Worm (Caenorhabditis elegans) whole organism, young adult: Measurements from ENCODE around the gene frpr-2.

Experiments
- B0261.1 ChIP-seq: sonication (generic microtip); optimal IDR thresholded peaks from 2 replicates; lab custom pipeline; 2016; ENCODE audit warnings: mild to moderate bottlenecking, missing genetic modification characterization, moderate library complexity, missing compliant biosample characterization
- D2030.7 ChIP-seq: fragments of 200-800 bp; sonication (Bioruptor generic); IDR thresholded peaks from 2 replicates; pipeline ENCODE4 v1.3.6; 2022; ENCODE audit warnings: missing genetic modification reagents, missing genetic modification characterization, missing compliant biosample characterization
- F22D6.2 ChIP-seq: sonication (generic microtip); optimal IDR thresholded peaks from 2 replicates; lab custom pipeline; 2016; ENCODE audit warnings: mild to moderate bottlenecking, missing genetic modification characterization, missing compliant biosample characterization
- F33H1.4 ChIP-seq: fragments of 200-800 bp; sonication (Bioruptor generic); IDR thresholded peaks from 2 replicates; pipeline ENCODE4 v1.3.6; 2022; ENCODE audit warnings: missing genetic modification reagents, missing genetic modification characterization, missing compliant biosample characterization
- F39B2.1 ChIP-seq: fragments of 200-800 bp; sonication (Bioruptor generic); IDR thresholded peaks from 2 replicates; pipeline ENCODE4 v1.3.6; 2022; ENCODE audit warnings: missing genetic modification reagents, missing genetic modification characterization, missing compliant biosample characterization
- F52B5.7 ChIP-seq: sonication (generic microtip); optimal IDR thresholded peaks from 2 replicates; lab custom pipeline; 2016; ENCODE audit warnings: mild to moderate bottlenecking, missing genetic modification characterization, missing compliant biosample characterization
- T07F8.4 ChIP-seq: sonication (generic microtip); optimal IDR thresholded peaks from 2 replicates; lab custom pipeline; 2016; ENCODE audit warnings: mild to moderate bottlenecking, missing genetic modification characterization, moderate library complexity, missing compliant biosample characterization
- Y53G8AR.9 ChIP-seq: fragments of 200-800 bp; sonication (Bioruptor generic); conservative IDR thresholded peaks from 2 replicates; pipeline ENCODE4 v1.3.6; 2022; ENCODE audit warnings: missing genetic modification reagents, missing genetic modification characterization, missing compliant biosample characterization
- Y67H2A.10 ChIP-seq: fragments of 200-800 bp; sonication (Bioruptor generic); conservative IDR thresholded peaks from 2 replicates; pipeline ENCODE4 v1.3.6; 2022; ENCODE audit warnings: missing genetic modification reagents, missing genetic modification characterization, missing compliant biosample characterization
- Y95B8A.8 ChIP-seq: fragments of 200-800 bp; sonication (Bioruptor generic); IDR thresholded peaks from 2 replicates; pipeline ENCODE4 v1.3.6; 2022; ENCODE audit warnings: missing genetic modification reagents, missing genetic modification characterization, missing compliant biosample characterization
- ZK185.1 ChIP-seq: sonication (generic microtip); optimal IDR thresholded peaks from 2 replicates; lab custom pipeline; 2016; ENCODE audit warnings: mild to moderate bottlenecking, missing genetic modification characterization, missing compliant biosample characterization; ENCODE audit not compliant: poor library complexity, severe bottlenecking
- atf-7 ChIP-seq: sonication (generic microtip); optimal IDR thresholded peaks from 2 replicates; lab custom pipeline; 2017; ENCODE audit warnings: mild to moderate bottlenecking, missing genetic modification characterization, missing compliant biosample characterization
- cebp-1 ChIP-seq, 2 experiments: fragments of 200-800 bp in 1 of 2; sonication (Bioruptor generic) in 1 of 2; sonication (generic microtip) in 1 of 2; IDR thresholded peaks in 1 of 2; optimal IDR thresholded peaks in 1 of 2; 2 replicates each; pipeline versions ENCODE4 v1.3.6 to Lab custom; 2017 to 2022; ENCODE audit warnings: missing compliant biosample characterization in 2 of 2, missing genetic modification characterization in 2 of 2, mild to moderate bottlenecking in 1 of 2, missing genetic modification reagents in 1 of 2, moderate library complexity in 1 of 2
- ceh-40 ChIP-seq: fragments of 200-800 bp; sonication (Bioruptor generic); IDR thresholded peaks from 2 replicates; pipeline ENCODE4 v1.3.6; 2022; ENCODE audit warnings: missing genetic modification characterization, missing compliant biosample characterization
- ceh-79 ChIP-seq: sonication (generic microtip); optimal IDR thresholded peaks from 2 replicates; lab custom pipeline; 2017; ENCODE audit warnings: mild to moderate bottlenecking, missing genetic modification characterization, missing compliant biosample characterization
- ceh-91 ChIP-seq: fragments of 200-800 bp; sonication (Bioruptor generic); IDR thresholded peaks from 2 replicates; pipeline ENCODE4 v1.3.6; 2022; ENCODE audit warnings: missing genetic modification reagents, missing genetic modification characterization, missing compliant biosample characterization
- dpl-1 ChIP-seq: fragments of 150-350 bp; optimal IDR thresholded peaks from 2 replicates; lab custom pipeline; 2014; ENCODE audit warnings: missing biosample characterization, missing genetic modification reagents, missing genetic modification characterization
- ets-4 ChIP-seq: fragments of 200-800 bp; sonication (Bioruptor generic); optimal IDR thresholded peaks from 2 replicates; lab custom pipeline; 2018; ENCODE audit warnings: mild to moderate bottlenecking, missing genetic modification characterization, missing compliant biosample characterization
- him-1 ChIP-seq: sonication (generic microtip); optimal IDR thresholded peaks from 2 replicates; lab custom pipeline; 2016; ENCODE audit warnings: missing genotype, missing genetic modification reagents, missing genetic modification characterization, missing compliant biosample characterization
- hlh-26 ChIP-seq: fragments of 200-800 bp; sonication (Bioruptor generic); conservative IDR thresholded peaks from 2 replicates; pipeline ENCODE4 v1.3.6; 2022; ENCODE audit warnings: missing genetic modification reagents, missing genetic modification characterization, missing compliant biosample characterization
- hmg-1.2 ChIP-seq: fragments of 200-800 bp; sonication (Bioruptor generic); IDR thresholded peaks from 2 replicates; pipeline ENCODE4 v1.3.6; 2022; ENCODE audit warnings: missing genetic modification reagents, missing genetic modification characterization, missing compliant biosample characterization
- hmg-20 ChIP-seq: fragments of 200-800 bp; sonication (Bioruptor generic); IDR thresholded peaks from 2 replicates; pipeline ENCODE4 v1.3.6; 2022; ENCODE audit warnings: missing genetic modification reagents, missing genetic modification characterization, missing compliant biosample characterization
- hsf-1 ChIP-seq: fragments of 200-800 bp; sonication (Bioruptor generic); IDR thresholded peaks from 2 replicates; pipeline ENCODE4 v1.3.6; 2022; ENCODE audit warnings: missing genetic modification reagents, missing genetic modification characterization, missing compliant biosample characterization
- lin-26 ChIP-seq: fragments of 200-800 bp; sonication (Bioruptor generic); IDR thresholded peaks from 2 replicates; pipeline ENCODE4 v1.3.6; 2022; ENCODE audit warnings: missing genetic modification reagents, missing genetic modification characterization, missing compliant biosample characterization
- lin-35 ChIP-seq, 3 experiments: fragments of 150-350 bp in 2 of 3; sonication (generic microtip) in 1 of 3; optimal IDR thresholded peaks; 2 replicates each; lab custom pipeline; 2014 to 2018; ENCODE audit warnings: missing biosample characterization in 3 of 3, missing genetic modification characterization in 3 of 3, missing genetic modification reagents in 3 of 3
- lir-1 ChIP-seq: fragments of 200-800 bp; sonication (Bioruptor generic); conservative IDR thresholded peaks from 2 replicates; pipeline ENCODE4 v1.3.6; 2022; ENCODE audit warnings: missing genetic modification reagents, missing genetic modification characterization, missing compliant biosample characterization
- lsy-27 ChIP-seq: sonication (generic microtip); optimal IDR thresholded peaks from 2 replicates; lab custom pipeline; 2017; ENCODE audit warnings: missing genetic modification characterization, mild to moderate bottlenecking, missing compliant biosample characterization, antibody characterized with exemption, missing genotype, borderline replicate concordance; ENCODE audit not compliant: insufficient read depth
- madf-10 ChIP-seq: sonication (generic microtip); optimal IDR thresholded peaks from 2 replicates; lab custom pipeline; 2016; ENCODE audit warnings: mild to moderate bottlenecking, missing genetic modification characterization, missing compliant biosample characterization
- madf-6 ChIP-seq: fragments of 200-800 bp; sonication (Bioruptor generic); IDR thresholded peaks from 2 replicates; pipeline ENCODE4 v1.3.6; 2022; ENCODE audit warnings: missing genetic modification reagents, missing genetic modification characterization, missing compliant biosample characterization
- madf-8 ChIP-seq: fragments of 200-800 bp; sonication (Bioruptor generic); conservative IDR thresholded peaks from 2 replicates; pipeline ENCODE4 v1.3.6; 2022; ENCODE audit warnings: missing genetic modification reagents, missing genetic modification characterization, missing compliant biosample characterization
- nfya-2 ChIP-seq: fragments of 200-800 bp; sonication (Bioruptor generic); IDR thresholded peaks from 2 replicates; pipeline ENCODE4 v1.3.6; 2022; ENCODE audit warnings: missing genetic modification reagents, missing genetic modification characterization, missing compliant biosample characterization
- nhr-120 ChIP-seq: fragments of 200-800 bp; sonication (Bioruptor generic); IDR thresholded peaks from 2 replicates; pipeline ENCODE4 v1.3.6; 2022; ENCODE audit warnings: missing genetic modification characterization, missing compliant biosample characterization
- nhr-179 ChIP-seq: sonication (generic microtip); optimal IDR thresholded peaks from 2 replicates; lab custom pipeline; 2016; ENCODE audit warnings: mild to moderate bottlenecking, missing genetic modification characterization, missing compliant biosample characterization
- nhr-80 ChIP-seq: sonication (generic microtip); optimal IDR thresholded peaks from 2 replicates; lab custom pipeline; 2016; ENCODE audit warnings: missing genetic modification characterization, missing compliant biosample characterization
- nhr-90 ChIP-seq: sonication (generic microtip); optimal IDR thresholded peaks from 2 replicates; lab custom pipeline; 2016; ENCODE audit warnings: missing genotype, mild to moderate bottlenecking, missing genetic modification characterization, missing compliant biosample characterization
- pbrm-1 ChIP-seq: fragments of 200-800 bp; sonication (Bioruptor generic); IDR thresholded peaks from 2 replicates; pipeline ENCODE4 v1.3.6; 2022; ENCODE audit warnings: missing genetic modification reagents, missing genetic modification characterization, missing compliant biosample characterization
- pha-4 ChIP-seq: fragments of 150-350 bp; sonication (generic microtip); optimal IDR thresholded peaks from 2 replicates; lab custom pipeline; 2014; ENCODE audit warnings: missing biosample characterization, missing genetic modification reagents, missing genetic modification characterization
- repo-1 ChIP-seq: sonication (generic microtip); optimal IDR thresholded peaks from 2 replicates; lab custom pipeline; 2017; ENCODE audit warnings: mild to moderate bottlenecking, missing genetic modification characterization, missing compliant biosample characterization
- sea-2 ChIP-seq: fragments of 200-800 bp; sonication (Bioruptor generic); IDR thresholded peaks from 2 replicates; pipeline ENCODE4 v1.3.6; 2022; ENCODE audit warnings: missing genetic modification characterization, missing compliant biosample characterization
- snpc-1.1 ChIP-seq: sonication (generic microtip); optimal IDR thresholded peaks from 2 replicates; lab custom pipeline; 2017; ENCODE audit warnings: missing genetic modification characterization, mild to moderate bottlenecking, missing compliant biosample characterization, antibody characterized with exemption, moderate library complexity, missing genotype, missing genetic modification reagents; ENCODE audit not compliant: insufficient read depth
- snpc-1.3 ChIP-seq: sonication (generic microtip); optimal IDR thresholded peaks from 2 replicates; lab custom pipeline; 2017; ENCODE audit warnings: missing genetic modification characterization, mild to moderate bottlenecking, missing compliant biosample characterization, antibody characterized with exemption, moderate library complexity, missing genotype, missing genetic modification reagents; ENCODE audit not compliant: insufficient read depth
- snpc-4 ChIP-seq, 5 experiments: fragments of 150-350 bp in 1 of 5; sonication (generic microtip) in 4 of 5; optimal IDR thresholded peaks; 2 replicates each; lab custom pipeline; 2014 to 2018; ENCODE audit warnings: missing genetic modification characterization in 5 of 5, missing biosample characterization in 3 of 5, antibody characterized with exemption in 2 of 5, mild to moderate bottlenecking in 2 of 5, missing compliant biosample characterization in 2 of 5, missing genotype in 2 of 5, moderate library complexity in 2 of 5, missing genetic modification reagents in 1 of 5
- unc-130 ChIP-seq: sonication (generic microtip); optimal IDR thresholded peaks from 2 replicates; lab custom pipeline; 2016; ENCODE audit warnings: missing genetic modification reagents, missing genetic modification characterization, missing compliant biosample characterization
- zfh-2 ChIP-seq: fragments of 200-800 bp; sonication (Bioruptor generic); conservative IDR thresholded peaks from 2 replicates; pipeline ENCODE4 v1.3.6; 2022; ENCODE audit warnings: missing genetic modification reagents, missing genetic modification characterization, missing compliant biosample characterization
- ztf-22 ChIP-seq: fragments of 200-800 bp; sonication (Bioruptor generic); optimal IDR thresholded peaks from 2 replicates; lab custom pipeline; 2018; ENCODE audit warnings: mild to moderate bottlenecking, missing genetic modification characterization, moderate library complexity, missing compliant biosample characterization
- ztf-25 ChIP-seq: fragments of 200-800 bp; sonication (Bioruptor generic); IDR thresholded peaks from 2 replicates; pipeline ENCODE4 v1.3.6; 2022; ENCODE audit warnings: missing genetic modification reagents, missing genetic modification characterization, missing compliant biosample characterization
- ztf-28 ChIP-seq: fragments of 200-800 bp; sonication (Bioruptor generic); IDR thresholded peaks from 2 replicates; pipeline ENCODE4 v1.3.6; 2022; ENCODE audit warnings: missing genetic modification reagents, missing genetic modification characterization, missing compliant biosample characterization

frpr-2 gene

ce11 chrX:12937521-12937920, 27.7 kb upstream of the frpr-2 start (continued):
- TF ChIP-seq T07F8.4, result no peak
- TF ChIP-seq sea-2 (GFP tag; lab: Robert Waterston, UW), result no peak
- TF ChIP-seq lin-26 (GFP tag; lab: Robert Waterston, UW), result peak; percentile 87
- no peak for TF ChIP-seq pbrm-1 (GFP tag; lab: Robert Waterston, UW)
- no peak for TF ChIP-seq nhr-80
- 0 out of 2 replicates have a peak, but pooled peaks have one; percentile 51 for TF ChIP-seq ztf-28 (GFP tag; lab: Robert Waterston, UW)
- no peak for TF ChIP-seq snpc-1.1 (tag; lab: Kevin White, UChicago)
- TF ChIP-seq dpl-1, result no peak
- no peak for TF ChIP-seq snpc-4 (GFP tag; optimal IDR thresholded peaks at IDR 0.05; lab: Kevin White, UChicago)
- TF ChIP-seq snpc-4 (tag; optimal IDR thresholded peaks at IDR 0.05; lab: Kevin White, UChicago), result peak in 1 of 4 experiments; percentile 22
- TF ChIP-seq ets-4 (GFP tag; lab: Kevin White, UChicago), result no peak
- TF ChIP-seq nhr-179 (tag; lab: Kevin White, UChicago), result no peak
- peak; percentile 17; the same call in 1 of the 2 replicates for TF ChIP-seq madf-6
- TF ChIP-seq Y53G8AR.9, result no peak
- no peak for TF ChIP-seq hsf-1 (GFP tag; lab: Robert Waterston, UW)
- no peak for TF ChIP-seq hmg-20 (GFP tag; lab: Robert Waterston, UW)
- no peak for TF ChIP-seq Y67H2A.10 (GFP tag; lab: Robert Waterston, UW)
- peak; percentile 30; the same call in 1 of the 2 replicates for TF ChIP-seq D2030.7 (GFP tag; lab: Robert Waterston, UW)
- TF ChIP-seq ceh-79, result no peak
- TF ChIP-seq repo-1, result no peak
- TF ChIP-seq ztf-22 (GFP tag; lab: Kevin White, UChicago), result no peak
- no peak for TF ChIP-seq madf-8
- no peak for TF ChIP-seq lsy-27 (tag; lab: Kevin White, UChicago)
- peak; percentile 71 for TF ChIP-seq B0261.1
- no peak for TF ChIP-seq F22D6.2
- TF ChIP-seq unc-130, result no peak
- no peak for TF ChIP-seq pha-4 (tag; lab: Kevin White, UChicago)
- TF ChIP-seq hlh-26, result no peak
- TF ChIP-seq ZK185.1 (tag; lab: Kevin White, UChicago), result peak; percentile 26
- no peak for TF ChIP-seq cebp-1 (GFP tag; IDR thresholded peaks at IDR 0.05; lab: Robert Waterston, UW)
- no peak for TF ChIP-seq cebp-1 (tag; optimal IDR thresholded peaks at IDR 0.05; lab: Kevin White, UChicago)
- TF ChIP-seq hmg-1.2 (GFP tag; lab: Robert Waterston, UW), result peak; percentile 48
- no peak for TF ChIP-seq zfh-2 (GFP tag; lab: Robert Waterston, UW)
- no peak for TF ChIP-seq nfya-2 (GFP tag; lab: Robert Waterston, UW)
- TF ChIP-seq F33H1.4 (GFP tag; lab: Robert Waterston, UW), result no peak
- TF ChIP-seq nhr-120 (GFP tag; lab: Robert Waterston, UW), result no peak
- TF ChIP-seq lin-35 (GFP tag; optimal IDR thresholded peaks at IDR 0.05; lab: Kevin White, UChicago), result no peak
- TF ChIP-seq F39B2.1 (GFP tag; lab: Robert Waterston, UW), result no peak
- TF ChIP-seq Y95B8A.8 (GFP tag; lab: Robert Waterston, UW), result no peak
- no peak for TF ChIP-seq ceh-40 (GFP tag; lab: Robert Waterston, UW)
- TF ChIP-seq ztf-25 (GFP tag; lab: Robert Waterston, UW), result 0 out of 2 replicates have a peak, but pooled peaks have one; percentile 4
- TF ChIP-seq F52B5.7 (tag; lab: Kevin White, UChicago), result no peak
- no peak for TF ChIP-seq atf-7 (tag; lab: Kevin White, UChicago)
- no peak for TF ChIP-seq lir-1
- TF ChIP-seq nhr-90, result no peak
- no peak for TF ChIP-seq madf-10
- no peak for TF ChIP-seq snpc-1.3
- no peak for TF ChIP-seq him-1
- TF ChIP-seq ceh-91, result no peak
